Worm (Caenorhabditis elegans): Measurements from ENCODE around the gene Y22F5A.11.
A peak's percentile ranks its signal among the peaks of the same experiment; 100 is the strongest.

Gene Y22F5A.11

ce11 chrV:10281374-10281773 is 5.9 kb upstream of the Y22F5A.11 start, which contains the start of gene lys-2 (continued):
- TF ChIP-seq dve-1 (tag; optimal IDR thresholded peaks at IDR 0.05; ENCODE audit: insufficient read depth), result peak; percentile 39
- TF ChIP-seq zip-2 (tag; optimal IDR thresholded peaks at IDR 0.05), result no peak

ce11 chrV:10280112-10280511 is 4.7 kb upstream of the Y22F5A.11 start:
- TF ChIP-seq sdz-12 (GFP tag; optimal IDR thresholded peaks at IDR 0.05), result no peak
- no peak for TF ChIP-seq nhr-237 (tag; optimal IDR thresholded peaks at IDR 0.05)
- no peak for TF ChIP-seq zfp-2 (tag; optimal IDR thresholded peaks at IDR 0.05)
- peak; percentile 69 for TF ChIP-seq pqm-1 (tag; optimal IDR thresholded peaks at IDR 0.05)
- no peak for TF ChIP-seq lsy-2 (tag; optimal IDR thresholded peaks at IDR 0.05)
- TF ChIP-seq hlh-11 (tag; optimal IDR thresholded peaks at IDR 0.05), result peak; percentile 46
- TF ChIP-seq hif-1 (tag; optimal IDR thresholded peaks at IDR 0.05), result peak in 1 of 2 experiments; percentile 18
- TF ChIP-seq lin-38 (GFP tag; IDR thresholded peaks at IDR 0.05), result no peak
- TF ChIP-seq Y75B8A.6 (GFP tag; IDR thresholded peaks at IDR 0.05), result no peak
- peak; percentile 82 for TF ChIP-seq php-3 (GFP tag; IDR thresholded peaks at IDR 0.05)
- no peak for TF ChIP-seq dmd-8 (GFP tag; IDR thresholded peaks at IDR 0.05)
- peak; percentile 70 for TF ChIP-seq nhr-28 (tag; optimal IDR thresholded peaks at IDR 0.05)
- no peak for TF ChIP-seq ceh-32 (tag; optimal IDR thresholded peaks at IDR 0.05; ENCODE audit: poor library complexity)
- no peak for TF ChIP-seq gei-8 (GFP tag; optimal IDR thresholded peaks at IDR 0.05)
- TF ChIP-seq T20F7.1 (GFP tag; optimal IDR thresholded peaks at IDR 0.05), result no peak
- no peak for TF ChIP-seq F44E2.7 (GFP tag; IDR thresholded peaks at IDR 0.05)
- TF ChIP-seq ctbp-1 (GFP tag; IDR thresholded peaks at IDR 0.05), result no peak
- peak; percentile 83 for TF ChIP-seq dve-1 (tag; optimal IDR thresholded peaks at IDR 0.05; ENCODE audit: insufficient read depth)
- no peak for TF ChIP-seq lin-1 (GFP tag; IDR thresholded peaks at IDR 0.05)
- TF ChIP-seq mes-2 (tag; optimal IDR thresholded peaks at IDR 0.05; ENCODE audit: poor library complexity, severe bottlenecking), result no peak
- no peak for TF ChIP-seq pha-4 (GFP tag; IDR thresholded peaks at IDR 0.05)
- TF ChIP-seq pha-4 (tag; optimal IDR thresholded peaks at IDR 0.05), result no peak
- peak; percentile 28 for TF ChIP-seq nhr-77 (tag; optimal IDR thresholded peaks at IDR 0.05)
- TF ChIP-seq dmd-6 (GFP tag; IDR thresholded peaks at IDR 0.05), result peak; percentile 63
- no peak for TF ChIP-seq daf-16 (GFP tag; optimal IDR thresholded peaks at IDR 0.05)
- peak; percentile 88 for TF ChIP-seq daf-16 (tag; optimal IDR thresholded peaks at IDR 0.05)

- TF ChIP-seq daf-16 (GFP tag; optimal IDR thresholded peaks at IDR 0.05), result no peak
- peak; percentile 60 for TF ChIP-seq daf-16 (tag; optimal IDR thresholded peaks at IDR 0.05)
- no peak for TF ChIP-seq nhr-25 (tag; optimal IDR thresholded peaks at IDR 0.05; ENCODE audit: borderline replicate concordance, insufficient read depth)
- no peak for TF ChIP-seq snpc-1.2 (GFP tag; IDR thresholded peaks at IDR 0.05)
- TF ChIP-seq attf-4 (tag; optimal IDR thresholded peaks at IDR 0.05), result no peak
- peak; percentile 55 for TF ChIP-seq dmd-6 (GFP tag; IDR thresholded peaks at IDR 0.05)
- no peak for TF ChIP-seq ceh-62 (tag; optimal IDR thresholded peaks at IDR 0.05)
- TF ChIP-seq nhr-76 (tag; optimal IDR thresholded peaks at IDR 0.05), result no peak
- peak; percentile 24 for TF ChIP-seq dve-1 (tag; optimal IDR thresholded peaks at IDR 0.05; ENCODE audit: insufficient read depth)
- TF ChIP-seq pqm-1 (tag; optimal IDR thresholded peaks at IDR 0.05), result peak; percentile 92
- TF ChIP-seq F37D6.2 (tag; optimal IDR thresholded peaks at IDR 0.05), result no peak
- no peak for TF ChIP-seq R02D3.7 (tag; optimal IDR thresholded peaks at IDR 0.05)
- no peak for TF ChIP-seq lin-39 (tag; optimal IDR thresholded peaks at IDR 0.05)
- peak; percentile 68 for TF ChIP-seq nhr-28 (tag; optimal IDR thresholded peaks at IDR 0.05)
- TF ChIP-seq skn-1 (tag; optimal IDR thresholded peaks at IDR 0.05), result no peak
- peak; percentile 8 for TF ChIP-seq nhr-77 (tag; optimal IDR thresholded peaks at IDR 0.05)
- no peak for TF ChIP-seq nhr-237 (tag; optimal IDR thresholded peaks at IDR 0.05)
- TF ChIP-seq hlh-11 (tag; optimal IDR thresholded peaks at IDR 0.05), result peak; percentile 48
Measured at ce11 chrV:10277579-10277978, 2.1 kb upstream of the Y22F5A.11 start, which contains the start of gene lys-1. Gene lys-1, plus strand, starts transcription at chrV:10277904.

ce11 chrV:10276038-10276437 is 592 bp upstream of the Y22F5A.11 start:
- TF ChIP-seq dve-1 (tag; optimal IDR thresholded peaks at IDR 0.05; ENCODE audit: insufficient read depth), result no peak
- TF ChIP-seq unc-62 (GFP tag; optimal IDR thresholded peaks at IDR 0.05 in 1 of 2), result peak in 1 of 2 experiments; percentile 36
- no peak for TF ChIP-seq unc-62 (tag; optimal IDR thresholded peaks at IDR 0.05)

All from whole organism, L4 larva.